Fruit fly (Drosophila melanogaster): ENCODE data around the gene CkIIalpha-i1.

The CkIIalpha-i1 gene

dm6 chr3L:15816143-15816487, 664 bp upstream of the CkIIalpha-i1 start, which contains the start of gene fwe (continued):
- TF ChIP-seq ATbp (GFP tag; optimal IDR thresholded peaks at IDR 0.05) (no peak), Doc2 (GFP tag; IDR thresholded peaks at IDR 0.05) (no peak), Neu2 (GFP tag; optimal IDR thresholded peaks at IDR 0.05; ENCODE audit: borderline replicate concordance) (no peak), CG1603 (tag; optimal IDR thresholded peaks at IDR 0.05) (peak; percentile 3), CG11560 (tag; IDR thresholded peaks at IDR 0.05) (no peak), CG17361 (GFP tag; IDR thresholded peaks at IDR 0.05) (no peak), CG17186 (GFP tag; optimal IDR thresholded peaks at IDR 0.05) (peak; percentile 38), CG13775 (GFP tag; optimal IDR thresholded peaks at IDR 0.05) (no peak), eve (GFP tag; optimal IDR thresholded peaks at IDR 0.05) (no peak), lbe (GFP tag; optimal IDR thresholded peaks at IDR 0.05) (no peak), slp2 (GFP tag; optimal IDR thresholded peaks at IDR 0.05) (no peak), grn (GFP tag; optimal IDR thresholded peaks at IDR 0.05) (peak; percentile 31), CG6813 (GFP tag; optimal IDR thresholded peaks at IDR 0.05) (no peak), CG7963 (GFP tag; IDR thresholded peaks at IDR 0.05; ENCODE audit: partially characterized antibody) (peak; percentile 77), Antp (GFP tag; optimal IDR thresholded peaks at IDR 0.05) (no peak), BEAF-32 (GFP tag; optimal IDR thresholded peaks at IDR 0.05) (peak; percentile 64), Rx (GFP tag; IDR thresholded peaks at IDR 0.05) (no peak), Nf-YA (GFP tag; IDR thresholded peaks at IDR 0.05) (no peak), CG34224 (GFP tag; IDR thresholded peaks at IDR 0.05; ENCODE audit: partially characterized antibody) (peak; percentile 40), CG15601 (tag; optimal IDR thresholded peaks at IDR 0.05) (no peak), CG9876 (GFP tag; optimal IDR thresholded peaks at IDR 0.05) (no peak), nmo (GFP tag; optimal IDR thresholded peaks at IDR 0.05) (no peak), Ssrp (tag; optimal IDR thresholded peaks at IDR 0.05) (no peak), crc (GFP tag; optimal IDR thresholded peaks at IDR 0.05) (no peak), CG1792 (GFP tag; optimal IDR thresholded peaks at IDR 0.05) (no peak), Sin3A (optimal IDR thresholded peaks at IDR 0.05) (peak; percentile 14), nerfin-2 (GFP tag; IDR thresholded peaks at IDR 0.05; ENCODE audit: partially characterized antibody) (peak; percentile 19), D19A (tag; optimal IDR thresholded peaks at IDR 0.05) (no peak), CG10209 (GFP tag; optimal IDR thresholded peaks at IDR 0.05) (no peak), CHES-1-like (GFP tag; optimal IDR thresholded peaks at IDR 0.05) (no peak)

- TF ChIP-seq ATbp (GFP tag; optimal IDR thresholded peaks at IDR 0.05) (peak; percentile 28), tio (GFP tag; optimal IDR thresholded peaks at IDR 0.05) (no peak), CG12299 (tag; optimal IDR thresholded peaks at IDR 0.05) (no peak), CrebB (tag; optimal IDR thresholded peaks at IDR 0.05) (peak; percentile 14), CG3847 (GFP tag; IDR thresholded peaks at IDR 0.05) (no peak), BEAF-32 (GFP tag; optimal IDR thresholded peaks at IDR 0.05) (no peak), CG15269 (tag; optimal IDR thresholded peaks at IDR 0.05) (peak; percentile 34), pnt (GFP tag; optimal IDR thresholded peaks at IDR 0.05) (no peak), CG2678 (tag; optimal IDR thresholded peaks at IDR 0.05) (peak; percentile 32), stc (GFP tag; IDR thresholded peaks at IDR 0.05) (0 out of 2 replicates have a peak, but pooled peaks have one; percentile 7), Xbp1 (GFP tag; optimal IDR thresholded peaks at IDR 0.05) (no peak), CG2712 (tag; optimal IDR thresholded peaks at IDR 0.05) (peak; percentile 14), CG3281 (GFP tag; optimal IDR thresholded peaks at IDR 0.05) (no peak), CG34224 (GFP tag; IDR thresholded peaks at IDR 0.05; ENCODE audit: partially characterized antibody) (no peak), MTF-1 (GFP tag; optimal IDR thresholded peaks at IDR 0.05; ENCODE audit: borderline replicate concordance) (peak; percentile 99), CG12659 (GFP tag; optimal IDR thresholded peaks at IDR 0.05) (peak; percentile 14), CG18599 (GFP tag; optimal IDR thresholded peaks at IDR 0.05) (peak; percentile 56), CG7271 (tag; optimal IDR thresholded peaks at IDR 0.05) (no peak), eyg (GFP tag; optimal IDR thresholded peaks at IDR 0.05) (no peak), Spps (tag; optimal IDR thresholded peaks at IDR 0.05) (no peak), sna (GFP tag; IDR thresholded peaks at IDR 0.05; ENCODE audit: partially characterized antibody) (0 out of 2 replicates have a peak, but pooled peaks have one; percentile 6), wdn (GFP tag; IDR thresholded peaks at IDR 0.05) (no peak), Gsc (GFP tag; IDR thresholded peaks at IDR 0.05) (no peak)
Observed at dm6 chr3L:15823780-15824423, 7.1 kb downstream of the CkIIalpha-i1 start.
